Worm (Caenorhabditis elegans) whole organism, mixed stage, embryonic: ENCODE measurements around the gene C35A5.3.

ENCODE experiments used
- M03D4.4 ChIP-seq: sonication (generic microtip); optimal IDR thresholded peaks from 2 replicates; lab custom pipeline; 2017; ENCODE audit warnings: mild to moderate bottlenecking, missing genetic modification characterization, missing compliant biosample characterization
- bed-3 ChIP-seq: fragments of 200-800 bp; sonication (Bioruptor generic); optimal IDR thresholded peaks from 3 replicates; lab custom pipeline; 2018; ENCODE audit warnings: mild to moderate bottlenecking, missing genetic modification characterization, moderate library complexity, missing compliant biosample characterization
- blmp-1 ChIP-seq: fragments of 150-350 bp; optimal IDR thresholded peaks from 2 replicates; lab custom pipeline; 2014; ENCODE audit warnings: missing biosample characterization, missing genetic modification characterization
- ceh-39 ChIP-seq: fragments of 150-350 bp; optimal IDR thresholded peaks from 2 replicates; lab custom pipeline; 2014; ENCODE audit warnings: missing biosample characterization, missing genetic modification characterization
- ceh-43 ChIP-seq: fragments of 200-800 bp; sonication (Bioruptor generic); optimal IDR thresholded peaks from 2 replicates; lab custom pipeline; 2018; ENCODE audit warnings: mild to moderate bottlenecking, missing genetic modification characterization, moderate library complexity, missing compliant biosample characterization
- ceh-83 ChIP-seq: fragments of 200-800 bp; sonication (Bioruptor generic); optimal IDR thresholded peaks from 2 replicates; lab custom pipeline; 2018; ENCODE audit warnings: mild to moderate bottlenecking, missing genetic modification characterization, missing compliant biosample characterization
- ces-1 ChIP-seq: fragments of 150-350 bp; optimal IDR thresholded peaks from 2 replicates; lab custom pipeline; 2014; ENCODE audit warnings: missing biosample characterization, missing genetic modification reagents, missing genetic modification characterization
- cnd-1 ChIP-seq: fragments of 200-800 bp; sonication (Bioruptor generic); optimal IDR thresholded peaks from 2 replicates; lab custom pipeline; 2018; ENCODE audit warnings: mild to moderate bottlenecking, missing genetic modification characterization, missing compliant biosample characterization
- drap-1 ChIP-seq: fragments of 200-800 bp; sonication (Bioruptor generic); optimal IDR thresholded peaks from 3 replicates; lab custom pipeline; 2018; ENCODE audit warnings: mild to moderate bottlenecking, missing genetic modification characterization, missing compliant biosample characterization
- elt-1 ChIP-seq: sonication (generic microtip); optimal IDR thresholded peaks from 2 replicates; lab custom pipeline; 2017; ENCODE audit warnings: missing genetic modification characterization, mild to moderate bottlenecking, missing compliant biosample characterization, antibody characterized with exemption, moderate library complexity, borderline replicate concordance; ENCODE audit not compliant: insufficient read depth
- elt-3 ChIP-seq: fragments of 150-350 bp; optimal IDR thresholded peaks from 2 replicates; lab custom pipeline; 2014; ENCODE audit warnings: missing biosample characterization, missing genetic modification characterization
- flh-1 ChIP-seq: fragments of 200-800 bp; sonication (Bioruptor generic); optimal IDR thresholded peaks from 2 replicates; lab custom pipeline; 2018; ENCODE audit warnings: mild to moderate bottlenecking, missing genetic modification characterization, moderate library complexity, missing compliant biosample characterization
- ham-2 ChIP-seq: fragments of 200-800 bp; sonication (Bioruptor generic); optimal IDR thresholded peaks from 2 replicates; lab custom pipeline; 2018; ENCODE audit warnings: mild to moderate bottlenecking, missing genetic modification characterization, missing compliant biosample characterization
- hlh-1 ChIP-seq: fragments of 150-350 bp; optimal IDR thresholded peaks from 2 replicates; lab custom pipeline; 2014; ENCODE audit warnings: missing biosample characterization, missing genetic modification reagents, missing genetic modification characterization
- lin-13 ChIP-seq: fragments of 150-350 bp; optimal IDR thresholded peaks from 2 replicates; lab custom pipeline; 2014; ENCODE audit warnings: missing biosample characterization, missing genetic modification characterization
- lin-32 ChIP-seq: fragments of 200-800 bp; sonication (Bioruptor generic); optimal IDR thresholded peaks from 2 replicates; lab custom pipeline; 2018; ENCODE audit warnings: mild to moderate bottlenecking, missing genetic modification characterization, missing compliant biosample characterization
- lsy-2 ChIP-seq: fragments of 150-350 bp; optimal IDR thresholded peaks from 2 replicates; lab custom pipeline; 2014; ENCODE audit warnings: missing biosample characterization, missing genetic modification characterization
- mab-5 ChIP-seq: fragments of 150-350 bp; optimal IDR thresholded peaks from 2 replicates; lab custom pipeline; 2014; ENCODE audit warnings: missing biosample characterization, missing genetic modification characterization
- mep-1 ChIP-seq: fragments of 150-350 bp; optimal IDR thresholded peaks from 2 replicates; lab custom pipeline; 2017; ENCODE audit warnings: missing biosample characterization, missing genetic modification reagents, missing genetic modification characterization, inconsistent platforms
- mls-2 ChIP-seq: sonication (generic microtip); optimal IDR thresholded peaks from 2 replicates; lab custom pipeline; 2016; ENCODE audit warnings: mild to moderate bottlenecking, missing genetic modification characterization, moderate library complexity, missing compliant biosample characterization
- nhr-12 ChIP-seq: fragments of 150-350 bp; optimal IDR thresholded peaks from 2 replicates; lab custom pipeline; 2014; ENCODE audit warnings: missing biosample characterization, missing genetic modification characterization
- nhr-2 ChIP-seq: fragments of 150-350 bp; optimal IDR thresholded peaks from 2 replicates; lab custom pipeline; 2014; ENCODE audit warnings: missing biosample characterization, missing genetic modification characterization
- nhr-237 ChIP-seq: fragments of 150-350 bp; optimal IDR thresholded peaks from 2 replicates; lab custom pipeline; 2014; ENCODE audit warnings: missing biosample characterization, missing genetic modification characterization
- nhr-28 ChIP-seq: fragments of 150-350 bp; optimal IDR thresholded peaks from 2 replicates; lab custom pipeline; 2014; ENCODE audit warnings: missing biosample characterization, missing genetic modification characterization
- nhr-76 ChIP-seq: sonication (generic microtip); optimal IDR thresholded peaks from 2 replicates; lab custom pipeline; 2017; ENCODE audit warnings: missing biosample characterization, missing genetic modification characterization
- pha-4 ChIP-seq: fragments of 150-350 bp; optimal IDR thresholded peaks from 2 replicates; lab custom pipeline; 2018; ENCODE audit warnings: missing biosample characterization, missing genetic modification reagents, missing genetic modification characterization
- sem-2 ChIP-seq: fragments of 200-800 bp; sonication (Bioruptor generic); optimal IDR thresholded peaks from 2 replicates; lab custom pipeline; 2018; ENCODE audit warnings: mild to moderate bottlenecking, missing genetic modification characterization, missing compliant biosample characterization
- snpc-4 ChIP-seq: fragments of 150-350 bp; optimal IDR thresholded peaks from 2 replicates; lab custom pipeline; 2014; ENCODE audit warnings: missing biosample characterization, missing genetic modification characterization
- sptf-1 ChIP-seq: sonication (generic microtip); optimal IDR thresholded peaks from 2 replicates; lab custom pipeline; 2017; ENCODE audit warnings: mild to moderate bottlenecking, missing genetic modification characterization, moderate library complexity, missing compliant biosample characterization
- tbx-8 ChIP-seq: fragments of 200-800 bp; sonication (Bioruptor generic); optimal IDR thresholded peaks from 2 replicates; lab custom pipeline; 2018; ENCODE audit warnings: mild to moderate bottlenecking, missing genetic modification characterization, moderate library complexity, missing compliant biosample characterization
- unc-120 ChIP-seq: sonication (generic microtip); optimal IDR thresholded peaks from 2 replicates; lab custom pipeline; 2017; ENCODE audit warnings: missing genetic modification characterization, missing compliant biosample characterization; ENCODE audit not compliant: poor library complexity, severe bottlenecking
- unc-39 ChIP-seq: fragments of 150-350 bp; optimal IDR thresholded peaks from 2 replicates; lab custom pipeline; 2014; ENCODE audit warnings: missing biosample characterization, missing genetic modification characterization
- unc-62 ChIP-seq: fragments of 150-350 bp; optimal IDR thresholded peaks from 2 replicates; lab custom pipeline; 2014; ENCODE audit warnings: missing biosample characterization, missing genetic modification reagents, missing genetic modification characterization
- zip-8 ChIP-seq: fragments of 150-350 bp; optimal IDR thresholded peaks from 2 replicates; lab custom pipeline; 2014; ENCODE audit warnings: missing biosample characterization, missing genetic modification characterization
- ztf-11 ChIP-seq: fragments of 150-350 bp; optimal IDR thresholded peaks from 2 replicates; lab custom pipeline; 2014; ENCODE audit warnings: missing biosample characterization, missing genetic modification characterization

C35A5.3 gene

DNA sequence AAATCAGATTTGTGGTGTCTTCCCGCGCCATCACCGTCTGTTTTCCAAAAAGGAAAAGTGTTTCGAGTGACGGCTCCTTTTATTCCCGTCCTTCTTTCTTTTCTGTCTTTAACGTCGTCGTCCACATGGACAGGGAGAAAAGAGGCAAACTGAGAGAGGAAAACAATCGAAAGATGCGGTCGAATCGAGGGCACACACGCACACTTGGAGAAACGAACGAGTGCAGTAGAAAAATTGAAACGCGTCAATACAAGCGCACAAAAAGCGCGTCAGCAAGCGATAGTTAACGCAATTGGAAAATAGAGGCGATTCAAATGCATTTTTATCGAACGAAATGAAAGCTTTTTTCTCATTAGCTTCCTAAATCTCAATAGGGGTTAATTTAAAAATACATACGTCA is 35.6 kb upstream of the C35A5.3 start:
- TF ChIP-seq lin-13 (peak; percentile 67), mep-1 (tag; lab: Kevin White, UChicago) (peak; percentile 82), elt-3 (tag; lab: Kevin White, UChicago) (no peak), unc-39 (tag; lab: Kevin White, UChicago) (no peak), lsy-2 (peak; percentile 78), unc-62 (GFP tag; lab: Kevin White, UChicago) (peak; percentile 6), flh-1 (GFP tag; lab: Kevin White, UChicago) (no peak), zip-8 (tag; lab: Kevin White, UChicago) (no peak), tbx-8 (GFP tag; lab: Kevin White, UChicago) (no peak), nhr-76 (tag; lab: Kevin White, UChicago) (no peak), ces-1 (GFP tag; lab: Kevin White, UChicago) (peak; percentile 93), mls-2 (tag; lab: Kevin White, UChicago) (no peak), ham-2 (GFP tag; lab: Kevin White, UChicago) (peak; percentile 34), ceh-39 (tag; lab: Kevin White, UChicago) (peak; percentile 30), nhr-2 (tag; lab: Kevin White, UChicago) (no peak), cnd-1 (no peak), nhr-237 (tag; lab: Kevin White, UChicago) (peak; percentile 42), mab-5 (tag; lab: Kevin White, UChicago) (no peak), nhr-12 (no peak), snpc-4 (tag; lab: Kevin White, UChicago) (no peak), elt-1 (tag; lab: Kevin White, UChicago) (no peak), nhr-28 (tag; lab: Kevin White, UChicago) (no peak), unc-120 (tag; lab: Kevin White, UChicago) (peak; percentile 28), lin-32 (GFP tag; lab: Kevin White, UChicago) (no peak), ztf-11 (tag; lab: Kevin White, UChicago) (no peak), ceh-83 (GFP tag; lab: Kevin White, UChicago) (no peak), blmp-1 (tag; lab: Kevin White, UChicago) (no peak), ceh-43 (GFP tag; lab: Kevin White, UChicago) (no peak), bed-3 (no peak), hlh-1 (peak; percentile 58), pha-4 (tag; lab: Kevin White, UChicago) (peak; percentile 72), M03D4.4 (tag; lab: Kevin White, UChicago) (peak; percentile 17), sptf-1 (peak; percentile 45), sem-2 (GFP tag; lab: Kevin White, UChicago) (no peak), drap-1 (GFP tag; lab: Kevin White, UChicago) (peak; percentile 36)
- TF ChIP-seq, all 35 proteins: peak for 14

DNA sequence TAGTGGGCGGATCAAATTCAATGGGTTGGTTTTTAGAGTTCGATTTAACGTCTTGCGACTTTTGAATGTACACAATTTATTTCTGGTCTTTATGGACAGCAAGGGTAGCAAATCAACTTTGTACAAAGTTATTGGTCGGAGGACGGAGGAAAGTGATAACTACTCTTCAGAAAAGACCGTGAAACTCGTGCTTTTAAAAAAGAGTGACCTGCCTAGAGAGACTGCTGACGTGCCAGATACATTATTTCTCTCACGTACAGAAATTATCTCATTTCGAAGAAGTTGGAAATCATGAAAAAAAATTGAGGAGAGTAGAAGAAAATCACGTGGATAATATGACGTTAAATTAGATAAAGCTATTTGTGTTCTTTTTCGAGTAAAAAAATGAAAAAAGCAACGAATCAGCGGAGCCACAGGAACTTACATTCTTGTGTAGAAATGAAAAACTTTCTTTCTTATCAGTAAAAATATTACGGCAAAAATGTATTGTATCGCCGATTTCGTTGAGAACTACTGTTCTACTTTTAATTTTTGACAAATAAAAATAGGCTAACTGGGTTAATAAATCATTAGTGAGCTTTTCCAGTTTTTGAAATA is 35.0 kb upstream of the C35A5.3 start, which contains the start of gene ppm-1.A:
Gene ppm-1.A (minus strand): TSS at position 294 of the 597 bp plus-strand sequence.
- TF ChIP-seq ztf-11 (tag; lab: Kevin White, UChicago) (no peak), mls-2 (tag; lab: Kevin White, UChicago) (no peak), nhr-12 (no peak), pha-4 (tag; lab: Kevin White, UChicago) (no peak), nhr-237 (tag; lab: Kevin White, UChicago) (no peak), nhr-76 (tag; lab: Kevin White, UChicago) (no peak)
- TF ChIP-seq, all 35 proteins: peak for 0

DNA sequence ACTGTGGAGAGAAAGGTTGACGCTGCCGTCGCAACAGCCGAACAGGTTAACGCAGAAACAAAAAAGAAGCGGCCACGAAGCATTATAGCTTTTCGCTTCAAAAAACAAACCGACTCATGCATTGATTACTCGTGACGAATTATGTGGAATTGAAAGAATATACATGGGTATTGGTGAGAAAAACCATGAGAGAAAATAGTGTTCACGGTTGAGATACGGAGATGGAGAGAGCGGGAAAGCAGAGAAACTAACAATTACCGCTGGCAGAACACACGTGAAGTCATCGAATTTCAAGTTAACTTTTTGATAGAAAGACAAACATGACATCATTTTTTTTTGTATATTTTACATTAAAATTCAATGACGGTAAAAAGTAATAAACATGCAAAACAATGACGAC is 34.1 kb upstream of the C35A5.3 start:
- no peak for TF ChIP-seq ham-2 (GFP tag; lab: Kevin White, UChicago)
- peak; percentile 6 for TF ChIP-seq sptf-1

DNA sequence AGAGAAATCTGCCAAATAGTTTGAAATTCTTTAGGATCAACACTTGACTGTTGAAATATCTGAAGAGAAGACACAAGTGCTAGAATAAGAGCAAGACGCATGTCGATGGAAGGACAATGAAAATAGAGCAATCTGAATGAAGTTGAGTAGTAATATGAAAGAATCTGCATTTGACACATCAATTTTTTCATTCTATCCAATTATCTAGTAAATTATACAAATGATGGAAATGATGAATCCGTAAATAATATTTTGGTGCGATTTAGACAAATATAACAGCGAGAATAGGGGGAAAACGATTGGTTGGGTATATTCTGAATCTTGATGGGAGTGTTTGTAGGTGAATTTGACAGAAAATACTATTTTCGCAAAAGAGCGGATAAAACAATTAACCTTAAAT is 31.5 kb upstream of the C35A5.3 start, which contains the start of gene txt-10:
Gene txt-10 (minus strand): TSS at position 101 of the 400 bp plus-strand sequence.
- TF ChIP-seq ham-2 (GFP tag; lab: Kevin White, UChicago), result no peak
- no peak for TF ChIP-seq flh-1 (GFP tag; lab: Kevin White, UChicago)
- TF ChIP-seq mab-5 (tag; lab: Kevin White, UChicago), result no peak
- TF ChIP-seq sptf-1, result no peak
- no peak for TF ChIP-seq blmp-1 (tag; lab: Kevin White, UChicago)
- TF ChIP-seq elt-1 (tag; lab: Kevin White, UChicago), result no peak
- no peak for TF ChIP-seq ztf-11 (tag; lab: Kevin White, UChicago)
- no peak for TF ChIP-seq zip-8 (tag; lab: Kevin White, UChicago)
- TF ChIP-seq unc-39 (tag; lab: Kevin White, UChicago), result no peak
- no peak for TF ChIP-seq cnd-1
- TF ChIP-seq unc-62 (GFP tag; lab: Kevin White, UChicago), result no peak
- no peak for TF ChIP-seq drap-1 (GFP tag; lab: Kevin White, UChicago)
- no peak for TF ChIP-seq nhr-237 (tag; lab: Kevin White, UChicago)
- TF ChIP-seq, all 35 proteins: peak for 0
